Worm (Caenorhabditis elegans) whole organism, L4 larva: ENCODE results near the gene T04C12.9.
A peak's percentile ranks its signal among the peaks of the same experiment; 100 is the strongest.

Source experiments
- aly-2 ChIP-seq: sonication (generic microtip); optimal IDR thresholded peaks from 2 replicates; lab custom pipeline; 2018; ENCODE audit warnings: missing biosample characterization, missing genetic modification characterization
- lin-1 ChIP-seq: fragments of 200-800 bp; sonication (Bioruptor generic); IDR thresholded peaks from 2 replicates; pipeline ENCODE4 v1.3.6; 2022; ENCODE audit warnings: missing genetic modification reagents, missing genetic modification characterization, missing compliant biosample characterization
- lir-3 ChIP-seq: sonication (generic microtip); optimal IDR thresholded peaks from 2 replicates; lab custom pipeline; 2016; ENCODE audit warnings: mild to moderate bottlenecking, missing genetic modification characterization, missing compliant biosample characterization
- nhr-102 ChIP-seq: sonication (generic microtip); optimal IDR thresholded peaks from 2 replicates; lab custom pipeline; 2016; ENCODE audit warnings: mild to moderate bottlenecking, missing genetic modification characterization, moderate library complexity, missing compliant biosample characterization
- nhr-11 ChIP-seq: fragments of 150-350 bp; optimal IDR thresholded peaks from 2 replicates; lab custom pipeline; 2014; ENCODE audit warnings: missing biosample characterization, missing genetic modification characterization
- nhr-237 ChIP-seq: sonication (generic microtip); optimal IDR thresholded peaks from 2 replicates; lab custom pipeline; 2017; ENCODE audit warnings: missing biosample characterization, missing genetic modification characterization
- nhr-28 ChIP-seq: fragments of 150-350 bp; optimal IDR thresholded peaks from 2 replicates; lab custom pipeline; 2014; ENCODE audit warnings: missing biosample characterization, missing genetic modification characterization
- unc-39 ChIP-seq: sonication (generic microtip); optimal IDR thresholded peaks from 2 replicates; lab custom pipeline; 2017; ENCODE audit warnings: missing biosample characterization, missing genetic modification characterization
- unc-62 ChIP-seq, 3 experiments: fragments of 150-350 bp in 1 of 3; sonication (generic microtip); optimal IDR thresholded peaks in 2 of 3; peaks in 1 of 3; 1 replicate in 1 of 3; 2 replicates in 2 of 3; lab custom pipeline; 2014 to 2017; ENCODE audit warnings: missing biosample characterization in 3 of 3, missing genetic modification characterization in 3 of 3, missing genetic modification reagents in 3 of 3, missing genotype in 1 of 3
- vab-7 ChIP-seq: fragments of 200-800 bp; sonication (Bioruptor generic); IDR thresholded peaks from 2 replicates; pipeline ENCODE4 v1.3.6; 2022; ENCODE audit warnings: missing genetic modification reagents, missing genetic modification characterization, missing compliant biosample characterization

ce11 chrV:11104408-11104807, 41.4 kb upstream of the T04C12.9 start:
- TF ChIP-seq unc-62 (GFP tag; optimal IDR thresholded peaks at IDR 0.05 in 1 of 2; lab: Kevin White, UChicago) (peak in 1 of 2 experiments; percentile 90), unc-62 (tag; optimal IDR thresholded peaks at IDR 0.05; lab: Kevin White, UChicago) (no peak), nhr-28 (tag; lab: Kevin White, UChicago) (no peak), nhr-237 (tag; lab: Kevin White, UChicago) (no peak), vab-7 (GFP tag; lab: Robert Waterston, UW) (no peak), nhr-11 (tag; lab: Kevin White, UChicago) (no peak), nhr-102 (tag; lab: Kevin White, UChicago) (no peak), lin-1 (GFP tag; lab: Robert Waterston, UW) (no peak), unc-39 (tag; lab: Kevin White, UChicago) (no peak), aly-2 (tag; lab: Kevin White, UChicago) (no peak), lir-3 (tag; lab: Kevin White, UChicago) (no peak)
